Worm (Caenorhabditis elegans) whole organism, L1 larva: ENCODE measurements around the gene M163.9.

Experiments
- C34B4.2 ChIP-seq: sonication (generic microtip); optimal IDR thresholded peaks from 2 replicates; lab custom pipeline; 2017; ENCODE audit warnings: mild to moderate bottlenecking, missing genetic modification characterization, missing compliant biosample characterization
- F16B12.6 ChIP-seq: fragments of 150-350 bp; optimal IDR thresholded peaks from 2 replicates; lab custom pipeline; 2014; ENCODE audit warnings: missing biosample characterization, missing genetic modification characterization
- alr-1 ChIP-seq: fragments of 200-800 bp; sonication (Bioruptor generic); optimal IDR thresholded peaks from 2 replicates; lab custom pipeline; 2018; ENCODE audit warnings: borderline replicate concordance, mild to moderate bottlenecking, missing genetic modification characterization, missing compliant biosample characterization
- ama-1 ChIP-seq: fragments of 150-350 bp; optimal IDR thresholded peaks from 2 replicates; lab custom pipeline; 2014
- blmp-1 ChIP-seq: fragments of 150-350 bp; optimal IDR thresholded peaks from 2 replicates; lab custom pipeline; 2014; ENCODE audit warnings: missing biosample characterization, missing genetic modification characterization
- ceh-82 ChIP-seq, 3 experiments: fragments of 150-350 bp in 1 of 3; sonication (generic microtip) in 2 of 3; optimal IDR thresholded peaks; 2 replicates each; lab custom pipeline; 2014 to 2017; ENCODE audit warnings: missing biosample characterization in 3 of 3, missing genetic modification characterization in 3 of 3
- ceh-90 ChIP-seq: sonication (generic microtip); optimal IDR thresholded peaks from 2 replicates; lab custom pipeline; 2016; ENCODE audit warnings: missing genetic modification characterization, missing compliant biosample characterization
- ces-1 ChIP-seq: fragments of 150-350 bp; optimal IDR thresholded peaks from 2 replicates; lab custom pipeline; 2014; ENCODE audit warnings: missing biosample characterization, missing genetic modification reagents, missing genetic modification characterization
- efl-3 ChIP-seq: fragments of 200-800 bp; sonication (Bioruptor generic); optimal IDR thresholded peaks from 2 replicates; lab custom pipeline; 2018; ENCODE audit warnings: mild to moderate bottlenecking, missing genetic modification characterization, missing compliant biosample characterization
- egl-13 ChIP-seq: sonication (generic microtip); optimal IDR thresholded peaks from 2 replicates; lab custom pipeline; 2016; ENCODE audit warnings: missing genotype, missing genetic modification reagents, missing genetic modification characterization, missing compliant biosample characterization
- elt-2 ChIP-seq: sonication (generic microtip); optimal IDR thresholded peaks from 2 replicates; lab custom pipeline; 2016; ENCODE audit warnings: missing genetic modification characterization, mild to moderate bottlenecking, inconsistent platforms, missing compliant biosample characterization, missing genetic modification reagents
- elt-3 ChIP-seq, 6 experiments: fragments of 150-350 bp in 1 of 6; sonication (generic microtip); optimal IDR thresholded peaks; 2 replicates each; lab custom pipeline; 2017 to 2018; ENCODE audit warnings: missing biosample characterization in 6 of 6, missing genetic modification characterization in 6 of 6, inconsistent platforms in 1 of 6
- ets-5 ChIP-seq: fragments of 200-800 bp; sonication (Bioruptor generic); IDR thresholded peaks from 2 replicates; pipeline ENCODE4 v1.3.6; 2022; ENCODE audit warnings: missing genetic modification characterization, missing compliant biosample characterization
- fkh-10 ChIP-seq: sonication (generic microtip); optimal IDR thresholded peaks from 2 replicates; lab custom pipeline; 2017; ENCODE audit warnings: missing biosample characterization, missing genetic modification reagents, missing genetic modification characterization
- fkh-8 ChIP-seq: sonication (generic microtip); optimal IDR thresholded peaks from 2 replicates; lab custom pipeline; 2016; ENCODE audit warnings: mild to moderate bottlenecking, missing genetic modification characterization, missing compliant biosample characterization
- hlh-4 ChIP-seq: sonication (generic microtip); optimal IDR thresholded peaks from 2 replicates; lab custom pipeline; 2016; ENCODE audit warnings: mild to moderate bottlenecking, missing genetic modification characterization, missing compliant biosample characterization
- hpl-2 ChIP-seq: fragments of 150-350 bp; optimal IDR thresholded peaks from 2 replicates; lab custom pipeline; 2014; ENCODE audit warnings: missing biosample characterization, missing genetic modification reagents, missing genetic modification characterization
- irx-1 ChIP-seq: sonication (generic microtip); optimal IDR thresholded peaks from 2 replicates; lab custom pipeline; 2016; ENCODE audit warnings: missing genetic modification characterization, missing compliant biosample characterization
- jun-1 ChIP-seq: fragments of 150-350 bp; optimal IDR thresholded peaks from 2 replicates; lab custom pipeline; 2014; ENCODE audit warnings: missing biosample characterization, missing genetic modification reagents, missing genetic modification characterization
- lin-39 ChIP-seq: fragments of 150-350 bp; optimal IDR thresholded peaks from 2 replicates; lab custom pipeline; 2014; ENCODE audit warnings: missing biosample characterization, missing genetic modification reagents, missing genetic modification characterization
- lsy-2 ChIP-seq, 2 experiments: fragments of 150-350 bp; optimal IDR thresholded peaks; 2 replicates each; lab custom pipeline; 2014; ENCODE audit warnings: missing biosample characterization in 2 of 2, missing genetic modification characterization in 2 of 2
- mab-9 ChIP-seq: fragments of 200-800 bp; sonication (Bioruptor generic); IDR thresholded peaks from 2 replicates; pipeline ENCODE4 v1.3.6; 2022; ENCODE audit warnings: missing genetic modification reagents, missing genetic modification characterization, missing compliant biosample characterization
- nhr-19 ChIP-seq: fragments of 200-800 bp; sonication (Bioruptor generic); conservative IDR thresholded peaks from 2 replicates; pipeline ENCODE4 v1.3.6; 2022; ENCODE audit warnings: missing genetic modification characterization, missing compliant biosample characterization
- nhr-237 ChIP-seq: fragments of 150-350 bp; optimal IDR thresholded peaks from 2 replicates; lab custom pipeline; 2014; ENCODE audit warnings: missing biosample characterization, missing genetic modification characterization
- nhr-28 ChIP-seq: fragments of 150-350 bp; optimal IDR thresholded peaks from 2 replicates; lab custom pipeline; 2014; ENCODE audit warnings: missing biosample characterization, missing genetic modification characterization
- nhr-47 ChIP-seq: sonication (generic microtip); optimal IDR thresholded peaks from 2 replicates; lab custom pipeline; 2016; ENCODE audit warnings: mild to moderate bottlenecking, missing genetic modification characterization, moderate library complexity, missing compliant biosample characterization
- nhr-77 ChIP-seq: fragments of 150-350 bp; optimal IDR thresholded peaks from 2 replicates; lab custom pipeline; 2014; ENCODE audit warnings: missing biosample characterization, missing genetic modification characterization
- nhr-84 ChIP-seq: sonication (generic microtip); optimal IDR thresholded peaks from 2 replicates; lab custom pipeline; 2017; ENCODE audit warnings: missing biosample characterization, missing genetic modification characterization
- nhr-85 ChIP-seq: sonication (generic microtip); peaks from one replicate; lab custom pipeline; 2016; ENCODE audit warnings: missing genetic modification characterization, inconsistent platforms, missing compliant biosample characterization
- nhr-90 ChIP-seq: sonication (generic microtip); optimal IDR thresholded peaks from 2 replicates; lab custom pipeline; 2016; ENCODE audit warnings: mild to moderate bottlenecking, missing genetic modification characterization, missing compliant biosample characterization; ENCODE audit not compliant: poor library complexity
- rnt-1 ChIP-seq: sonication (generic microtip); optimal IDR thresholded peaks from 2 replicates; lab custom pipeline; 2016; ENCODE audit warnings: mild to moderate bottlenecking, missing genetic modification characterization, moderate library complexity, missing compliant biosample characterization
- snpc-4 ChIP-seq: fragments of 150-350 bp; optimal IDR thresholded peaks from 2 replicates; lab custom pipeline; 2014; ENCODE audit warnings: missing biosample characterization, missing genetic modification characterization
- swsn-7 ChIP-seq: sonication (generic microtip); optimal IDR thresholded peaks from 2 replicates; lab custom pipeline; 2016; ENCODE audit warnings: missing genetic modification characterization, missing compliant biosample characterization
- tbx-2 ChIP-seq: sonication (generic microtip); optimal IDR thresholded peaks from 2 replicates; lab custom pipeline; 2016; ENCODE audit warnings: missing genetic modification characterization, missing compliant biosample characterization
- unc-86 ChIP-seq: sonication (generic microtip); optimal IDR thresholded peaks from 2 replicates; lab custom pipeline; 2016; ENCODE audit warnings: missing genetic modification characterization, missing compliant biosample characterization
- vab-15 ChIP-seq: sonication (generic microtip); optimal IDR thresholded peaks from 2 replicates; lab custom pipeline; 2017; ENCODE audit warnings: missing genotype, mild to moderate bottlenecking, missing genetic modification characterization, missing compliant biosample characterization
- zip-4 ChIP-seq: fragments of 200-800 bp; sonication (Bioruptor generic); optimal IDR thresholded peaks from 2 replicates; lab custom pipeline; 2018; ENCODE audit warnings: mild to moderate bottlenecking, missing genetic modification characterization, moderate library complexity, missing compliant biosample characterization
- ztf-11 ChIP-seq, 2 experiments: sonication (generic microtip); optimal IDR thresholded peaks; 2 replicates each; lab custom pipeline; 2016 to 2017; ENCODE audit warnings: missing genetic modification characterization in 2 of 2, missing biosample characterization in 1 of 2, missing compliant biosample characterization in 1 of 2

M163.9 gene

ce11 chrX:14435648-14436155 is 33.7 kb upstream of the M163.9 start (continued):
- TF ChIP-seq blmp-1 (tag; lab: Kevin White, UChicago), result peak; percentile 21

DNA sequence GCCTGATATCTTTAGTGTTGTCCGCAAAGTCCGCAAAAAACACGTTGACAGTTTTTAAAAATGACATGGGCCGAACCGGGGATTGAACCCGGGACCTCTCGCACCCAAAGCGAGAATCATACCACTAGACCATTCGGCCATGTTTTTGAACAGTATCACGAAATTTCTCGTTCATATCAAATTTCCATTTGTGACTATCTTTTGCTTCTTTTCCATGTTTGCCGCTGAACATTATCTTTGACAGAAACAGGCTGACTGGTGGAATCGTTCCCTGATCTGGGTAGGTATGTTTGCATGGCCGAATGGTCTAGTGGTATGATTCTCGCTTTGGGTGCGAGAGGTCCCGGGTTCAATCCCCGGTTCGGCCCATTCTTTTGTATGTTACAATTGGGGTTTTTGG is 31.6 kb upstream of the M163.9 start:
- peak; percentile 50 for TF ChIP-seq nhr-85
- TF ChIP-seq nhr-90 (tag; lab: Kevin White, UChicago), result peak; percentile 2

DNA sequence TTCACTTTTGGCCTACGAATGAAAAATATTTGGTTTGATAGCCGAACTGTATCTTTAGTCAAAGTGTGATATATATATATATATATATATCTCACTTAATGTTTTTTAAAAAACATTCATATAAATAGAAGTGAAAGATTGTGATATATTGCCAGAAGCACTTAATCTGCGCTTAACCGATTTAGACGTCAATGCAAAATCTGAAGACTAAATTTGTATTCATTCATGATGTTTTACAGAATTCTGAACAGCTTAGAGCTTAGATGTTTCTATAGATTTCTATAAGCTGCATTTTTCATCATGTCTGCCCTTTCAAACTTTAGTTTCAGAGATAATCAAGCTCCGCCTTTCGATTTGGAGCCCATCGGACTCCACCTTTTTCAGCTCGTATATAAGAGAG is 27.1 kb upstream of the M163.9 start, which contains the start of gene F23D12.3:
Gene F23D12.3, plus strand, starts transcription at position 301 of the 400 bp plus-strand sequence.
- TF ChIP-seq F16B12.6 (tag; lab: Kevin White, UChicago) (no peak), fkh-10 (no peak), elt-2 (tag; lab: Kevin White, UChicago) (no peak), alr-1 (tag; lab: Kevin White, UChicago) (no peak), tbx-2 (tag; lab: Kevin White, UChicago) (no peak), hlh-4 (tag; lab: Kevin White, UChicago) (no peak), jun-1 (tag; lab: Kevin White, UChicago) (no peak), ceh-90 (tag; lab: Kevin White, UChicago) (no peak), zip-4 (GFP tag; lab: Kevin White, UChicago) (no peak), ces-1 (GFP tag; lab: Kevin White, UChicago) (no peak), nhr-84 (no peak), lsy-2 (tag; optimal IDR thresholded peaks at IDR 0.05; lab: Kevin White, UChicago) (no peak), nhr-28 (tag; lab: Kevin White, UChicago) (no peak), swsn-7 (tag; lab: Kevin White, UChicago) (no peak), nhr-19 (GFP tag; lab: Robert Waterston, UW) (no peak)

ce11 chrX:14444701-14445100 is 24.7 kb upstream of the M163.9 start, which contains the start of gene F23D12.4:
F23D12.4 (plus strand) TSS chrX:14445001.
- TF ChIP-seq nhr-84 (no peak), C34B4.2 (tag; lab: Kevin White, UChicago) (no peak), ces-1 (GFP tag; lab: Kevin White, UChicago) (no peak), mab-9 (GFP tag; lab: Robert Waterston, UW) (no peak), lin-39 (no peak), hpl-2 (GFP tag; lab: Kevin White, UChicago) (no peak), efl-3 (GFP tag; lab: Kevin White, UChicago) (no peak), elt-3 (tag; optimal IDR thresholded peaks at IDR 0.05; lab: Kevin White, UChicago) (no peak), unc-86 (no peak), vab-15 (tag; lab: Kevin White, UChicago) (no peak), nhr-77 (tag; lab: Kevin White, UChicago) (no peak)
- TF ChIP-seq, all 84 proteins: peak for 0

DNA sequence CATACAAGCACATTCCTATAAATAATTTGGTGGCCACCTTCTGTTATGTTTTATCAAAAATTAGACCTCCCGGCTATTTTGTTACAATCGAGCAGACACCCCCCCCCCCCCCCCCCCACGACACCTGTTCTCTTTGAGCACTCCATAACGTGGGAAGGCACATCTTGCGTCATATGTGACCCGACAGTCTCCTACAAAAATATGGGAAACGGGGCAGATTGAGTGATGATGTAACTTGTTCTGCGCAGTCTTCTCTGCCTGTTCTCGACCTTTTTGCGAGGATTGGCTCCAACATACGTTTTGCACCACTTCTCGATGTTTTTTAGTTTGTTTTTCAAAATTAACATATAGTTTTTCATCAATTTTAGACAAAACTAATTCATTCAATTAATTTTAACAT is 21.9 kb upstream of the M163.9 start:
- TF ChIP-seq irx-1 (tag; lab: Kevin White, UChicago) (no peak), snpc-4 (no peak), ets-5 (no peak), ztf-11 (tag; optimal IDR thresholded peaks at IDR 0.05; lab: Kevin White, UChicago) (no peak), nhr-237 (tag; lab: Kevin White, UChicago) (no peak), nhr-47 (tag; lab: Kevin White, UChicago) (no peak), egl-13 (tag; lab: Kevin White, UChicago) (no peak), rnt-1 (tag; lab: Kevin White, UChicago) (no peak), ces-1 (GFP tag; lab: Kevin White, UChicago) (no peak), fkh-8 (tag; lab: Kevin White, UChicago) (no peak), ceh-82 (tag; optimal IDR thresholded peaks at IDR 0.05; lab: Kevin White, UChicago) (no peak), ama-1 (lab: Kevin White, UChicago) (no peak)
